Fruit fly (Drosophila melanogaster) whole organism, prepupa: ENCODE measurements around the gene CG5969.
A peak's percentile ranks its signal among the peaks of the same experiment; 100 is the strongest.

Source experiments
- Blimp-1 ChIP-seq: fragments of 200-800 bp; sonication (Bioruptor generic); optimal IDR thresholded peaks from 3 replicates; lab custom pipeline; 2017; ENCODE audit warnings: missing biosample characterization, missing genetic modification characterization, mild to moderate bottlenecking, moderate library complexity, missing genetic modification reagents
- CG10631 ChIP-seq: fragments of 200-800 bp; sonication (Bioruptor generic); optimal IDR thresholded peaks from 2 replicates; lab custom pipeline; 2016; ENCODE audit warnings: missing biosample characterization, missing genetic modification characterization
- CG10669 ChIP-seq: fragments of 200-800 bp; sonication (Bioruptor generic); optimal IDR thresholded peaks from 3 replicates; lab custom pipeline; 2018; ENCODE audit warnings: missing biosample characterization, mild to moderate bottlenecking, missing genetic modification characterization, moderate library complexity
- CG11294 ChIP-seq: fragments of 200-800 bp; sonication (Bioruptor generic); IDR thresholded peaks from 2 replicates; pipeline ENCODE4 v1.3.6; 2022; ENCODE audit warnings: missing biosample characterization, missing genetic modification characterization
- CG11762 ChIP-seq: fragments of 200-800 bp; sonication (Bioruptor generic); optimal IDR thresholded peaks from 3 replicates; lab custom pipeline; 2016; ENCODE audit warnings: missing biosample characterization, missing genetic modification characterization; ENCODE audit not compliant: insufficient read depth
- CG11902 ChIP-seq: fragments of 200-800 bp; sonication (Bioruptor generic); optimal IDR thresholded peaks from 3 replicates; lab custom pipeline; 2016; ENCODE audit warnings: missing biosample characterization, missing genetic modification characterization
- CG1621 ChIP-seq: fragments of 200-800 bp; sonication (Bioruptor generic); optimal IDR thresholded peaks from 3 replicates; lab custom pipeline; 2018; ENCODE audit warnings: missing biosample characterization, mild to moderate bottlenecking, missing genetic modification characterization
- CG16779 ChIP-seq: fragments of 200-800 bp; sonication (Bioruptor generic); optimal IDR thresholded peaks from 3 replicates; lab custom pipeline; 2017; ENCODE audit warnings: missing biosample characterization, mild to moderate bottlenecking, missing genetic modification characterization
- CG3032 ChIP-seq: fragments of 200-800 bp; optimal IDR thresholded peaks from 2 replicates; lab custom pipeline; 2019; ENCODE audit warnings: missing biosample characterization, mild to moderate bottlenecking, missing genetic modification characterization, moderate library complexity
- CG31627 ChIP-seq: fragments of 200-800 bp; sonication (Bioruptor generic); optimal IDR thresholded peaks from 3 replicates; lab custom pipeline; 2016; ENCODE audit warnings: missing biosample characterization, missing genetic modification characterization
- CG32006 ChIP-seq: fragments of 200-800 bp; sonication (Bioruptor generic); optimal IDR thresholded peaks from 3 replicates; lab custom pipeline; 2017; ENCODE audit warnings: missing biosample characterization, mild to moderate bottlenecking, missing genetic modification characterization
- CG34406 ChIP-seq: fragments of 200-800 bp; sonication (Bioruptor generic); optimal IDR thresholded peaks from 3 replicates; lab custom pipeline; 2016; ENCODE audit warnings: missing biosample characterization, missing genetic modification characterization
- CG3919 ChIP-seq: fragments of 200-800 bp; sonication (Bioruptor generic); optimal IDR thresholded peaks from 3 replicates; lab custom pipeline; 2016; ENCODE audit warnings: missing biosample characterization, missing genetic modification characterization
- CG4318 ChIP-seq: fragments of 200-800 bp; sonication (Bioruptor generic); optimal IDR thresholded peaks from 3 replicates; lab custom pipeline; 2017; ENCODE audit warnings: missing biosample characterization, mild to moderate bottlenecking, missing genetic modification characterization
- CG6163 ChIP-seq: fragments of 200-800 bp; sonication (Bioruptor generic); IDR thresholded peaks from 3 replicates; pipeline ENCODE4 v1.3.6; 2022; ENCODE audit warnings: missing biosample characterization, missing genetic modification characterization
- CG6808 ChIP-seq: fragments of 200-800 bp; sonication (Bioruptor generic); optimal IDR thresholded peaks from 3 replicates; lab custom pipeline; 2017; ENCODE audit warnings: missing biosample characterization, missing genetic modification characterization, mild to moderate bottlenecking, moderate library complexity, missing genetic modification reagents
- CG6854 ChIP-seq: fragments of 200-800 bp; sonication (Bioruptor generic); optimal IDR thresholded peaks from 2 replicates; lab custom pipeline; 2017; ENCODE audit warnings: missing biosample characterization, mild to moderate bottlenecking, missing genetic modification characterization
- CG7368 ChIP-seq: fragments of 200-800 bp; sonication (Bioruptor generic); optimal IDR thresholded peaks from 3 replicates; lab custom pipeline; 2016; ENCODE audit warnings: missing biosample characterization, missing genetic modification characterization
- CG8119 ChIP-seq: fragments of 200-800 bp; sonication (Bioruptor generic); IDR thresholded peaks from 3 replicates; pipeline ENCODE4 v1.3.6; 2022; ENCODE audit warnings: missing biosample characterization, missing genetic modification characterization
- CG8319 ChIP-seq: fragments of 200-800 bp; sonication (Bioruptor generic); optimal IDR thresholded peaks from 3 replicates; lab custom pipeline; 2016; ENCODE audit warnings: missing biosample characterization, missing genetic modification characterization
- CG8632 ChIP-seq: fragments of 200-800 bp; sonication (Bioruptor generic); optimal IDR thresholded peaks from 3 replicates; lab custom pipeline; 2016; ENCODE audit warnings: missing biosample characterization, missing genetic modification characterization
- CG9139 ChIP-seq: fragments of 200-800 bp; sonication (Bioruptor generic); optimal IDR thresholded peaks from 3 replicates; lab custom pipeline; 2017; ENCODE audit warnings: missing biosample characterization, mild to moderate bottlenecking, missing genetic modification characterization
- Eip75B ChIP-seq: fragments of 200-800 bp; sonication (Bioruptor generic); optimal IDR thresholded peaks from 3 replicates; lab custom pipeline; 2016; ENCODE audit warnings: missing biosample characterization, missing genetic modification characterization
- Eip93F ChIP-seq: fragments of 200-800 bp; sonication (Bioruptor generic); optimal IDR thresholded peaks from 2 replicates; lab custom pipeline; 2016; ENCODE audit warnings: missing biosample characterization, mild to moderate bottlenecking, missing genetic modification characterization
- Ets21C ChIP-seq: fragments of 200-800 bp; sonication (Bioruptor generic); optimal IDR thresholded peaks from 3 replicates; lab custom pipeline; 2016; ENCODE audit warnings: missing biosample characterization, missing genetic modification characterization
- Ets96B ChIP-seq: fragments of 200-800 bp; optimal IDR thresholded peaks from 2 replicates; lab custom pipeline; 2019; ENCODE audit warnings: missing biosample characterization, mild to moderate bottlenecking, missing genetic modification characterization, moderate library complexity
- Hr38 ChIP-seq: sonication (Bioruptor generic); optimal IDR thresholded peaks from 2 replicates; lab custom pipeline; 2016; ENCODE audit warnings: missing biosample characterization, missing genetic modification characterization
- Hr39 ChIP-seq: fragments of 200-800 bp; sonication (Bioruptor generic); optimal IDR thresholded peaks from 2 replicates; lab custom pipeline; 2016; ENCODE audit warnings: missing biosample characterization, missing genetic modification characterization
- Hr4 ChIP-seq: fragments of 200-800 bp; sonication (Bioruptor generic); optimal IDR thresholded peaks from 3 replicates; lab custom pipeline; 2016; ENCODE audit warnings: missing biosample characterization, missing genetic modification characterization
- Lpt ChIP-seq: fragments of 200-800 bp; sonication (Bioruptor generic); optimal IDR thresholded peaks from 3 replicates; lab custom pipeline; 2016; ENCODE audit warnings: missing biosample characterization, missing genetic modification characterization
- Sox102F ChIP-seq: fragments of 200-800 bp; sonication (Bioruptor generic); optimal IDR thresholded peaks from 2 replicates; lab custom pipeline; 2016; ENCODE audit warnings: missing biosample characterization, mild to moderate bottlenecking, missing genetic modification characterization
- Sox14 ChIP-seq: fragments of 200-800 bp; sonication (Bioruptor generic); optimal IDR thresholded peaks from 3 replicates; lab custom pipeline; 2016; ENCODE audit warnings: missing biosample characterization, missing genetic modification characterization
- Sox15 ChIP-seq: fragments of 200-800 bp; sonication (Bioruptor generic); optimal IDR thresholded peaks from 3 replicates; lab custom pipeline; 2016; ENCODE audit warnings: missing biosample characterization, missing genetic modification characterization
- achi ChIP-seq: fragments of 200-800 bp; sonication (Bioruptor generic); optimal IDR thresholded peaks from 3 replicates; lab custom pipeline; 2016; ENCODE audit warnings: missing biosample characterization, missing genetic modification characterization
- acj6 ChIP-seq: fragments of 200-800 bp; sonication (Bioruptor generic); optimal IDR thresholded peaks from 3 replicates; lab custom pipeline; 2016; ENCODE audit warnings: missing biosample characterization, missing genetic modification characterization
- cyc ChIP-seq: fragments of 200-800 bp; sonication (Bioruptor generic); optimal IDR thresholded peaks from 3 replicates; lab custom pipeline; 2016; ENCODE audit warnings: missing biosample characterization, missing genetic modification characterization
- dac ChIP-seq: fragments of 200-800 bp; sonication (Bioruptor generic); optimal IDR thresholded peaks from 2 replicates; lab custom pipeline; 2017; ENCODE audit warnings: missing biosample characterization, mild to moderate bottlenecking, missing genetic modification characterization
- dsx ChIP-seq: fragments of 200-800 bp; optimal IDR thresholded peaks from 3 replicates; lab custom pipeline; 2019; ENCODE audit warnings: missing biosample characterization, mild to moderate bottlenecking, missing genetic modification characterization, moderate library complexity; ENCODE audit not compliant: poor library complexity, severe bottlenecking
- eg ChIP-seq: fragments of 200-800 bp; sonication (Bioruptor generic); IDR thresholded peaks from 3 replicates; pipeline ENCODE4 v1.3.6; 2022; ENCODE audit warnings: missing biosample characterization, missing genetic modification characterization
- esn ChIP-seq: fragments of 200-800 bp; sonication (Bioruptor generic); optimal IDR thresholded peaks from 2 replicates; lab custom pipeline; 2016; ENCODE audit warnings: missing biosample characterization, mild to moderate bottlenecking, missing genetic modification characterization, moderate library complexity
- fd59A ChIP-seq: fragments of 200-800 bp; sonication (Bioruptor generic); optimal IDR thresholded peaks from 2 replicates; lab custom pipeline; 2017; ENCODE audit warnings: missing biosample characterization, mild to moderate bottlenecking, missing genetic modification characterization, missing genetic modification reagents
- fd85E ChIP-seq: fragments of 200-800 bp; sonication (Bioruptor generic); optimal IDR thresholded peaks from 3 replicates; lab custom pipeline; 2016; ENCODE audit warnings: missing biosample characterization, missing genetic modification characterization
- fkh ChIP-seq: fragments of 200-800 bp; sonication (Bioruptor generic); optimal IDR thresholded peaks from 3 replicates; lab custom pipeline; 2017; ENCODE audit warnings: missing biosample characterization, mild to moderate bottlenecking, missing genetic modification characterization, moderate library complexity
- lz ChIP-seq: fragments of 200-800 bp; sonication (Bioruptor generic); optimal IDR thresholded peaks from 3 replicates; lab custom pipeline; 2016; ENCODE audit warnings: missing biosample characterization, missing genetic modification characterization
- net ChIP-seq: fragments of 200-800 bp; sonication (Bioruptor generic); optimal IDR thresholded peaks from 3 replicates; lab custom pipeline; 2016; ENCODE audit warnings: missing biosample characterization, missing genetic modification characterization
- pdm3 ChIP-seq: fragments of 200-800 bp; sonication (Bioruptor generic); optimal IDR thresholded peaks from 3 replicates; lab custom pipeline; 2016; ENCODE audit warnings: missing biosample characterization, missing genetic modification characterization
- spab ChIP-seq: fragments of 200-800 bp; sonication (Bioruptor generic); optimal IDR thresholded peaks from 2 replicates; lab custom pipeline; 2017; ENCODE audit warnings: missing biosample characterization, mild to moderate bottlenecking, missing genetic modification characterization, missing genetic modification reagents
- svp ChIP-seq: fragments of 200-800 bp; sonication (Bioruptor generic); peaks from one replicate; lab custom pipeline; 2016; ENCODE audit warnings: missing biosample characterization, missing genetic modification characterization
- topi ChIP-seq: fragments of 200-800 bp; sonication (Bioruptor generic); optimal IDR thresholded peaks from 3 replicates; lab custom pipeline; 2016; ENCODE audit warnings: missing biosample characterization, missing genetic modification characterization
- vri ChIP-seq: fragments of 200-800 bp; sonication (Bioruptor generic); optimal IDR thresholded peaks from 3 replicates; lab custom pipeline; 2016; ENCODE audit warnings: missing biosample characterization, mild to moderate bottlenecking, missing genetic modification characterization

CG5969 gene

dm6 chr3L:20473021-20473799 lies at the start of gene CG5969, which contains the start of gene CG32428:
CG5969 (plus strand) TSS chr3L:20473783.
CG32428 (minus strand) TSS chr3L:20473723.
- TF ChIP-seq Eip75B (GFP tag; lab: Kevin White, UChicago) (peak; percentile 45), Lpt (GFP tag; lab: Kevin White, UChicago) (no peak), cyc (GFP tag; lab: Kevin White, UChicago) (peak; percentile 53), CG32006 (GFP tag; lab: Kevin White, UChicago) (peak; percentile 80), fd85E (peak; percentile 33), lz (peak; percentile 45), vri (peak; percentile 65), CG6163 (GFP tag; lab: Robert Waterston, UW) (peak; percentile 88), dsx (GFP tag; lab: Kevin White, UChicago) (peak; percentile 64), CG9139 (GFP tag; lab: Kevin White, UChicago) (no peak), Hr4 (peak; percentile 62), fd59A (no peak), acj6 (GFP tag; lab: Kevin White, UChicago) (peak; percentile 73), CG3032 (tag; lab: Kevin White, UChicago) (peak; percentile 84), CG11762 (peak; percentile 41), fkh (peak; percentile 61), esn (peak; percentile 62), Sox15 (GFP tag; lab: Kevin White, UChicago) (peak; percentile 55), dac (GFP tag; lab: Kevin White, UChicago) (peak; percentile 16), Ets96B (tag; lab: Kevin White, UChicago) (peak; percentile 75), CG34406 (GFP tag; lab: Kevin White, UChicago) (peak; percentile 80), net (peak; percentile 57), CG3919 (GFP tag; lab: Kevin White, UChicago) (peak; percentile 74), Blimp-1 (peak; percentile 46), topi (GFP tag; lab: Kevin White, UChicago) (peak; percentile 16), Hr39 (GFP tag; lab: Kevin White, UChicago) (peak; percentile 51), Ets21C (GFP tag; lab: Kevin White, UChicago) (peak; percentile 34), CG31627 (GFP tag; lab: Kevin White, UChicago) (peak; percentile 47), Sox14 (GFP tag; lab: Kevin White, UChicago) (peak; percentile 64), spab (GFP tag; lab: Kevin White, UChicago) (peak; percentile 28), CG11294 (GFP tag; lab: Robert Waterston, UW) (peak; percentile 53), CG11902 (GFP tag; lab: Kevin White, UChicago) (peak; percentile 58), pdm3 (GFP tag; lab: Kevin White, UChicago) (peak; percentile 62), CG6808 (GFP tag; lab: Kevin White, UChicago) (peak; percentile 48), CG10669 (peak; percentile 71), CG7368 (peak; percentile 61), svp (GFP tag; lab: Kevin White, UChicago) (peak; percentile 85), CG6854 (GFP tag; lab: Kevin White, UChicago) (no peak), CG1621 (tag; lab: Kevin White, UChicago) (peak; percentile 11), achi (GFP tag; lab: Kevin White, UChicago) (peak; percentile 81), CG8119 (GFP tag; lab: Robert Waterston, UW) (no peak; the same call in 2 of the 3 replicates), Eip93F (GFP tag; lab: Kevin White, UChicago) (peak; percentile 64), CG8319 (peak; percentile 28), CG16779 (tag; lab: Kevin White, UChicago) (peak; percentile 42), CG10631 (GFP tag; lab: Kevin White, UChicago) (peak; percentile 79), Hr38 (GFP tag; lab: Kevin White, UChicago) (no peak), eg (GFP tag; lab: Robert Waterston, UW) (peak; percentile 90), CG8632 (peak; percentile 75), CG4318 (peak; percentile 68), Sox102F (GFP tag; lab: Kevin White, UChicago) (peak; percentile 47)
